Fruit fly (Drosophila melanogaster) whole organism, embryonic: Measurements from ENCODE around the gene Tg.

Experiments used
- Abd-B ChIP-seq: fragments of 200-800 bp; sonication (Bioruptor generic); optimal IDR thresholded peaks from 2 replicates; lab custom pipeline; 2018; ENCODE audit warnings: missing biosample characterization, mild to moderate bottlenecking, missing genetic modification characterization, moderate library complexity
- Atf-2 ChIP-seq: fragments of 200-800 bp; sonication (Bioruptor generic); optimal IDR thresholded peaks from 2 replicates; lab custom pipeline; 2016; ENCODE audit warnings: missing biosample characterization, missing genetic modification characterization
- C15 ChIP-seq: fragments of 200-800 bp; sonication (Bioruptor generic); IDR thresholded peaks from 3 replicates; pipeline ENCODE4 v1.3.6; 2022; ENCODE audit warnings: missing biosample characterization, missing genetic modification characterization
- CG10267 ChIP-seq: fragments of 200-800 bp; sonication (Bioruptor generic); optimal IDR thresholded peaks from 2 replicates; lab custom pipeline; 2018; ENCODE audit warnings: missing biosample characterization, mild to moderate bottlenecking, missing genetic modification characterization, moderate library complexity
- CG10321 ChIP-seq: fragments of 200-800 bp; sonication (Bioruptor generic); IDR thresholded peaks from 2 replicates; pipeline ENCODE4 v1.3.6; 2022; ENCODE audit warnings: missing biosample characterization, missing genetic modification characterization
- CG10462 ChIP-seq: fragments of 200-800 bp; sonication (Bioruptor generic); optimal IDR thresholded peaks from 2 replicates; lab custom pipeline; 2016; ENCODE audit warnings: missing biosample characterization, missing genetic modification characterization
- CG13287 ChIP-seq: fragments of 200-800 bp; sonication (Bioruptor generic); IDR thresholded peaks from 2 replicates; pipeline ENCODE4 v1.3.6; 2022; ENCODE audit warnings: missing biosample characterization, missing genetic modification characterization; ENCODE audit not compliant: partially characterized antibody
- CG14014 ChIP-seq: fragments of 200-800 bp; sonication (Bioruptor generic); IDR thresholded peaks from 2 replicates; pipeline ENCODE4 v1.3.6; 2022; ENCODE audit warnings: missing biosample characterization, missing genetic modification characterization
- CG14441 ChIP-seq: fragments of 200-800 bp; sonication (Bioruptor generic); IDR thresholded peaks from 2 replicates; pipeline ENCODE4 v1.3.6; 2022; ENCODE audit warnings: missing biosample characterization, missing genetic modification characterization
- CG15011 ChIP-seq: fragments of 200-800 bp; sonication (Bioruptor generic); optimal IDR thresholded peaks from 3 replicates; lab custom pipeline; 2018; ENCODE audit warnings: missing biosample characterization, mild to moderate bottlenecking, missing genetic modification characterization
- CG15696 ChIP-seq: fragments of 200-800 bp; sonication (Bioruptor generic); optimal IDR thresholded peaks from 2 replicates; lab custom pipeline; 2019; ENCODE audit warnings: missing biosample characterization, mild to moderate bottlenecking, missing genetic modification characterization, moderate library complexity
- CG17359 ChIP-seq: fragments of 200-800 bp; sonication (Bioruptor generic); optimal IDR thresholded peaks from 3 replicates; lab custom pipeline; 2018; ENCODE audit warnings: missing biosample characterization, mild to moderate bottlenecking, missing genetic modification characterization, moderate library complexity
- CG31365 ChIP-seq: fragments of 200-800 bp; sonication (Bioruptor generic); optimal IDR thresholded peaks from 2 replicates; lab custom pipeline; 2018; ENCODE audit warnings: missing biosample characterization, mild to moderate bottlenecking, missing genetic modification characterization
- CG32767 ChIP-seq: fragments of 200-800 bp; sonication (Bioruptor generic); IDR thresholded peaks from 2 replicates; pipeline ENCODE4 v1.3.6; 2022; ENCODE audit warnings: missing biosample characterization, missing genetic modification characterization
- CG32772 ChIP-seq: fragments of 200-800 bp; sonication (Bioruptor generic); IDR thresholded peaks from 2 replicates; pipeline ENCODE4 v1.3.6; 2022; ENCODE audit warnings: missing biosample characterization, missing genetic modification characterization
- CG33213 ChIP-seq: fragments of 200-800 bp; sonication (Bioruptor generic); optimal IDR thresholded peaks from 3 replicates; lab custom pipeline; 2016; ENCODE audit warnings: missing biosample characterization, missing genetic modification characterization
- CG4617 ChIP-seq: fragments of 200-800 bp; sonication (Bioruptor generic); optimal IDR thresholded peaks from 3 replicates; lab custom pipeline; 2016; ENCODE audit warnings: missing biosample characterization, missing genetic modification characterization, borderline replicate concordance
- CG4820 ChIP-seq: fragments of 200-800 bp; sonication (Bioruptor generic); optimal IDR thresholded peaks from 3 replicates; lab custom pipeline; 2016; ENCODE audit warnings: missing biosample characterization, missing genetic modification characterization
- CG4854 ChIP-seq: fragments of 200-800 bp; sonication (Bioruptor generic); optimal IDR thresholded peaks from 2 replicates; lab custom pipeline; 2016; ENCODE audit warnings: missing biosample characterization, missing genetic modification characterization, inconsistent platforms
- CG6272 ChIP-seq: fragments of 200-800 bp; sonication (Bioruptor generic); IDR thresholded peaks from 2 replicates; pipeline ENCODE4 v1.3.6; 2022; ENCODE audit warnings: missing biosample characterization, missing genetic modification characterization
- CG6813 ChIP-seq: fragments of 200-800 bp; sonication (Bioruptor generic); optimal IDR thresholded peaks from 2 replicates; lab custom pipeline; 2017; ENCODE audit warnings: missing biosample characterization, missing genetic modification characterization, mild to moderate bottlenecking, moderate library complexity, missing genetic modification reagents
- CG7271 ChIP-seq: fragments of 200-800 bp; sonication (Bioruptor generic); optimal IDR thresholded peaks from 2 replicates; lab custom pipeline; 2018; ENCODE audit warnings: missing biosample characterization, mild to moderate bottlenecking, missing genetic modification characterization, moderate library complexity
- CG7963 ChIP-seq: fragments of 200-800 bp; sonication (Bioruptor generic); IDR thresholded peaks from 3 replicates; pipeline ENCODE4 v1.3.6; 2022; ENCODE audit warnings: missing biosample characterization, missing genetic modification characterization; ENCODE audit not compliant: partially characterized antibody
- CG8359 ChIP-seq: fragments of 200-800 bp; sonication (Bioruptor generic); optimal IDR thresholded peaks from 2 replicates; lab custom pipeline; 2017; ENCODE audit warnings: missing biosample characterization, mild to moderate bottlenecking, missing genetic modification characterization, borderline replicate concordance
- CG8924 ChIP-seq: fragments of 200-800 bp; optimal IDR thresholded peaks from 3 replicates; lab custom pipeline; 2019; ENCODE audit warnings: missing biosample characterization, mild to moderate bottlenecking, missing genetic modification characterization, moderate library complexity
- CG9437 ChIP-seq: fragments of 200-800 bp; sonication (Bioruptor generic); optimal IDR thresholded peaks from 2 replicates; lab custom pipeline; 2018; ENCODE audit warnings: missing biosample characterization, mild to moderate bottlenecking, missing genetic modification characterization
- CG9797 ChIP-seq: fragments of 200-800 bp; sonication (Bioruptor generic); optimal IDR thresholded peaks from 3 replicates; lab custom pipeline; 2018; ENCODE audit warnings: missing biosample characterization, mild to moderate bottlenecking, missing genetic modification characterization
- CoRest ChIP-seq: fragments of 200-800 bp; sonication (Bioruptor generic); optimal IDR thresholded peaks from 3 replicates; lab custom pipeline; 2018; ENCODE audit warnings: missing biosample characterization, mild to moderate bottlenecking, missing genetic modification characterization, moderate library complexity
- Dll ChIP-seq: fragments of 200-800 bp; sonication (Bioruptor generic); IDR thresholded peaks from 4 replicates; pipeline ENCODE4 v1.3.6; 2022; ENCODE audit warnings: missing biosample characterization, missing genetic modification characterization; ENCODE audit not compliant: partially characterized antibody
- Eip74EF ChIP-seq, 2 experiments: fragments of 200-800 bp in 1 of 2; fragments of >200 bp in 1 of 2; sonication (Bioruptor generic) in 1 of 2; optimal IDR thresholded peaks; 2 replicates each; lab custom pipeline; 2017 to 2019; ENCODE audit warnings: missing biosample characterization in 2 of 2, missing genetic modification characterization in 2 of 2, mild to moderate bottlenecking in 1 of 2, moderate library complexity in 1 of 2
- Fer1 ChIP-seq: fragments of 200-800 bp; sonication (Bioruptor generic); optimal IDR thresholded peaks from 2 replicates; lab custom pipeline; 2017; ENCODE audit warnings: missing biosample characterization, mild to moderate bottlenecking, missing genetic modification characterization
- H15 ChIP-seq: fragments of 200-800 bp; sonication (Bioruptor generic); IDR thresholded peaks from 3 replicates; pipeline ENCODE4 v1.3.6; 2022; ENCODE audit warnings: missing biosample characterization, missing genetic modification characterization
- H2.0 ChIP-seq: fragments of 200-800 bp; sonication (Bioruptor generic); IDR thresholded peaks from 2 replicates; pipeline ENCODE4 v1.3.6; 2022; ENCODE audit warnings: missing biosample characterization, missing genetic modification characterization
- Hey ChIP-seq: fragments of 200-800 bp; sonication (Bioruptor generic); optimal IDR thresholded peaks from 3 replicates; lab custom pipeline; 2018; ENCODE audit warnings: missing biosample characterization, mild to moderate bottlenecking, missing genetic modification characterization
- Oli ChIP-seq: fragments of 200-800 bp; sonication (Bioruptor generic); optimal IDR thresholded peaks from 2 replicates; lab custom pipeline; 2018; ENCODE audit warnings: missing biosample characterization, mild to moderate bottlenecking, missing genetic modification characterization, moderate library complexity
- Rfx ChIP-seq: fragments of 200-800 bp; sonication (Bioruptor generic); IDR thresholded peaks from 2 replicates; pipeline ENCODE4 v1.3.6; 2022; ENCODE audit warnings: missing biosample characterization, missing genetic modification characterization
- Sry-δ ChIP-seq: fragments of 200-800 bp; sonication (Bioruptor generic); optimal IDR thresholded peaks from 2 replicates; lab custom pipeline; 2016; ENCODE audit warnings: missing biosample characterization, missing genetic modification characterization
- Stat92E ChIP-seq, 3 experiments: fragments of >200 bp in 2 of 3; fragments of 200-800 bp in 1 of 3; sonication (Bioruptor generic) in 1 of 3; optimal IDR thresholded peaks; 2 replicates each; lab custom pipeline; 2017 to 2019; ENCODE audit warnings: missing biosample characterization in 3 of 3, missing genetic modification characterization in 3 of 3, mild to moderate bottlenecking in 1 of 3, moderate library complexity in 1 of 3
- cad ChIP-seq: fragments of >200 bp; optimal IDR thresholded peaks from 2 replicates; lab custom pipeline; 2017; ENCODE audit warnings: missing biosample characterization, missing genetic modification characterization
- cato ChIP-seq: fragments of 200-800 bp; sonication (Bioruptor generic); optimal IDR thresholded peaks from 2 replicates; lab custom pipeline; 2016; ENCODE audit warnings: missing biosample characterization, missing genetic modification characterization, borderline replicate concordance
- dmrt11E ChIP-seq: fragments of 200-800 bp; sonication (Bioruptor generic); optimal IDR thresholded peaks from 3 replicates; lab custom pipeline; 2018; ENCODE audit warnings: missing biosample characterization, mild to moderate bottlenecking, missing genetic modification characterization, moderate library complexity
- klu ChIP-seq: fragments of 200-800 bp; sonication (Bioruptor generic); IDR thresholded peaks from 2 replicates; pipeline ENCODE4 v1.3.6; 2022; ENCODE audit warnings: missing biosample characterization, missing genetic modification characterization
- kni ChIP-seq: fragments of 200-800 bp; sonication (Bioruptor generic); optimal IDR thresholded peaks from 3 replicates; lab custom pipeline; 2017; ENCODE audit warnings: mild to moderate bottlenecking, missing biosample characterization, missing genetic modification reagents, missing genetic modification characterization
- knrl ChIP-seq: fragments of 200-800 bp; sonication (Bioruptor generic); IDR thresholded peaks from 3 replicates; pipeline ENCODE4 v1.3.6; 2022; ENCODE audit warnings: missing biosample characterization, missing genetic modification characterization; ENCODE audit not compliant: partially characterized antibody
- onecut ChIP-seq: fragments of 200-800 bp; sonication (Bioruptor generic); IDR thresholded peaks from 2 replicates; pipeline ENCODE4 v1.3.6; 2022; ENCODE audit warnings: missing biosample characterization, missing genetic modification characterization
- pho ChIP-seq: fragments of 200-800 bp; sonication (Bioruptor generic); optimal IDR thresholded peaks from 2 replicates; lab custom pipeline; 2016; ENCODE audit warnings: missing biosample characterization, missing genetic modification characterization
- shn ChIP-seq: fragments of 200-800 bp; sonication (Bioruptor generic); optimal IDR thresholded peaks from 3 replicates; lab custom pipeline; 2016; ENCODE audit warnings: missing biosample characterization, missing genetic modification characterization
- ssp ChIP-seq: fragments of 200-800 bp; sonication (Bioruptor generic); IDR thresholded peaks from 2 replicates; pipeline ENCODE4 v1.3.6; 2022; ENCODE audit warnings: missing biosample characterization, missing genetic modification characterization
- tgo ChIP-seq: fragments of 200-800 bp; sonication (Bioruptor generic); IDR thresholded peaks from 3 replicates; pipeline ENCODE4 v1.3.6; 2022; ENCODE audit warnings: missing biosample characterization, missing genetic modification characterization

Tg gene

DNA sequence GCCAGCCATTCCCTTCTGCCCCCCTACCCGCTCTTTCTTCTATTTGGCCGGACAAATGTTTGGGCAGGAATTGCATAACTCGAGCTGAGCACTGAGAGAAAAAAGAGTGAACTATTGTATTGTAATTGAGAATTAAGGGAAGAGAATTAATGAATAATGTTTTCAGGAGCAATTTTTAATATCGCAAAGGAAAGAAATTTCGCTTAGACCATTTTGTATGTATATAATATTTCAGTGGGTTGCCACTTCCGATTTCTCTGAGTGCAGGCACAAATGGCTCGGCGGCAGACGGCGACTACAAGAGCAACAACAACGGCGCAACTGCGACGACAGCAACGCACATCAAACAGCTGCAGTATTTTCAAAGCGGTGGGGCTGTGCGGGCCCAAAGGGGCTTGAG lies 46.6 kb upstream of the Tg start (continued):
- peak; percentile 83 for TF ChIP-seq CG14441 (GFP tag; lab: Robert Waterston, UW)
- peak; percentile 0 for TF ChIP-seq CG15011 (GFP tag; lab: Kevin White, UChicago)
- TF ChIP-seq CG10462 (GFP tag; lab: Kevin White, UChicago), result peak; percentile 66
- peak in 1 of 2 experiments; percentile 52 for TF ChIP-seq Eip74EF (GFP tag; optimal IDR thresholded peaks at IDR 0.05; lab: Kevin White, UChicago)
- no peak for TF ChIP-seq CG8359
- peak; percentile 31 for TF ChIP-seq CG6813
- peak; percentile 74 for TF ChIP-seq onecut (GFP tag; lab: Robert Waterston, UW)
- TF ChIP-seq pho (GFP tag; lab: Kevin White, UChicago), result peak; percentile 3
- TF ChIP-seq CG17359 (tag; lab: Kevin White, UChicago), result peak; percentile 76
- TF ChIP-seq CG4617, result peak; percentile 25
- no peak for TF ChIP-seq klu (GFP tag; lab: Robert Waterston, UW)
- no peak for TF ChIP-seq Stat92E (GFP tag; optimal IDR thresholded peaks at IDR 0.05; lab: Kevin White, UChicago)
- peak; percentile 59 for TF ChIP-seq CG9437 (GFP tag; lab: Kevin White, UChicago)
- no peak for TF ChIP-seq CG9797 (GFP tag; lab: Kevin White, UChicago)
- TF ChIP-seq Hey (tag; lab: Kevin White, UChicago), result no peak
- no peak for TF ChIP-seq knrl
- TF ChIP-seq CG4820 (GFP tag; lab: Kevin White, UChicago), result peak; percentile 57
- TF ChIP-seq CG7963 (GFP tag; lab: Robert Waterston, UW), result no peak
- peak; percentile 18 for TF ChIP-seq Sry-δ (GFP tag; lab: Kevin White, UChicago)
- no peak for TF ChIP-seq CG7271 (tag; lab: Kevin White, UChicago)
- TF ChIP-seq Fer1, result peak; percentile 54
- TF ChIP-seq CG10267 (tag; lab: Kevin White, UChicago), result peak; percentile 47
- peak; percentile 72 for TF ChIP-seq CoRest (tag; lab: Kevin White, UChicago)
- TF ChIP-seq CG4854 (GFP tag; lab: Kevin White, UChicago), result peak; percentile 54
- peak; percentile 29 for TF ChIP-seq dmrt11E (tag; lab: Kevin White, UChicago)
- TF ChIP-seq CG32767 (GFP tag; lab: Robert Waterston, UW), result peak; percentile 56
- peak; percentile 77 for TF ChIP-seq CG32772
- peak; percentile 71 for TF ChIP-seq CG8924
- no peak for TF ChIP-seq CG15696 (tag; lab: Kevin White, UChicago)
- peak; percentile 72 for TF ChIP-seq CG14014 (GFP tag; lab: Robert Waterston, UW)
- peak; percentile 33 for TF ChIP-seq shn (GFP tag; lab: Kevin White, UChicago)
- peak; percentile 27 for TF ChIP-seq CG33213 (GFP tag; lab: Kevin White, UChicago)
- peak; percentile 75 for TF ChIP-seq cato
- TF ChIP-seq Oli (tag; lab: Kevin White, UChicago), result peak; percentile 86
- peak; percentile 62 for TF ChIP-seq ssp (GFP tag; lab: Robert Waterston, UW)
- peak; percentile 45 for TF ChIP-seq Abd-B (GFP tag; lab: Kevin White, UChicago)
- peak; percentile 58; the same call in 2 of the 3 replicates for TF ChIP-seq H15
- TF ChIP-seq C15 (GFP tag; lab: Robert Waterston, UW), result 0 out of 3 replicates have a peak, but pooled peaks have one; percentile 32
- TF ChIP-seq cad (GFP tag; lab: Kevin White, UChicago), result no peak
- TF ChIP-seq Atf-2 (GFP tag; lab: Kevin White, UChicago), result peak; percentile 14
- peak; percentile 53; the same call in 1 of the 2 replicates for TF ChIP-seq CG6272
- TF ChIP-seq Rfx (GFP tag; lab: Robert Waterston, UW), result peak; percentile 71
- no peak for TF ChIP-seq kni (GFP tag; lab: Kevin White, UChicago)
- peak; percentile 43; the same call in 1 of the 2 replicates for TF ChIP-seq CG10321 (GFP tag; lab: Robert Waterston, UW)
- no peak for TF ChIP-seq Dll (GFP tag; lab: Robert Waterston, UW)
- peak; percentile 87 for TF ChIP-seq tgo (GFP tag; lab: Robert Waterston, UW)
- TF ChIP-seq CG13287 (GFP tag; lab: Robert Waterston, UW), result no peak
- peak; percentile 81 for TF ChIP-seq H2.0 (GFP tag; lab: Robert Waterston, UW)
- TF ChIP-seq CG31365 (tag; lab: Kevin White, UChicago), result no peak
